Worm (Caenorhabditis elegans) whole organism, young adult: ENCODE measurements around the gene mtre-1.

Experiments used
- B0019.2 ChIP-seq: fragments of 200-800 bp; sonication (Bioruptor generic); conservative IDR thresholded peaks from 2 replicates; pipeline ENCODE4 v1.3.6; 2022; ENCODE audit warnings: missing genetic modification reagents, missing genetic modification characterization, missing compliant biosample characterization
- B0261.1 ChIP-seq: sonication (generic microtip); optimal IDR thresholded peaks from 2 replicates; lab custom pipeline; 2016; ENCODE audit warnings: mild to moderate bottlenecking, missing genetic modification characterization, moderate library complexity, missing compliant biosample characterization
- C17E4.6 ChIP-seq: fragments of 200-800 bp; sonication (Bioruptor generic); IDR thresholded peaks from 2 replicates; pipeline ENCODE4 v1.3.6; 2022; ENCODE audit warnings: missing genetic modification reagents, missing genetic modification characterization, missing compliant biosample characterization
- D2030.7 ChIP-seq: fragments of 200-800 bp; sonication (Bioruptor generic); IDR thresholded peaks from 2 replicates; pipeline ENCODE4 v1.3.6; 2022; ENCODE audit warnings: missing genetic modification reagents, missing genetic modification characterization, missing compliant biosample characterization
- F10E7.11 ChIP-seq: sonication (generic microtip); optimal IDR thresholded peaks from 2 replicates; lab custom pipeline; 2017; ENCODE audit warnings: mild to moderate bottlenecking, missing genetic modification characterization, moderate library complexity, missing compliant biosample characterization
- F23B12.7 ChIP-seq: sonication (generic microtip); optimal IDR thresholded peaks from 2 replicates; lab custom pipeline; 2017; ENCODE audit warnings: missing genetic modification characterization, mild to moderate bottlenecking, missing compliant biosample characterization, antibody characterized with exemption, moderate library complexity; ENCODE audit not compliant: insufficient read depth
- F52B5.7 ChIP-seq: sonication (generic microtip); optimal IDR thresholded peaks from 2 replicates; lab custom pipeline; 2016; ENCODE audit warnings: mild to moderate bottlenecking, missing genetic modification characterization, missing compliant biosample characterization
- Y53F4B.3 ChIP-seq: fragments of 200-800 bp; sonication (Bioruptor generic); IDR thresholded peaks from 2 replicates; pipeline ENCODE4 v1.3.6; 2022; ENCODE audit warnings: missing genetic modification reagents, missing genetic modification characterization, missing compliant biosample characterization
- Y56A3A.18 ChIP-seq: fragments of 200-800 bp; sonication (Bioruptor generic); IDR thresholded peaks from 2 replicates; pipeline ENCODE4 v1.3.6; 2022; ENCODE audit warnings: missing genetic modification reagents, missing genetic modification characterization, missing compliant biosample characterization
- ZK185.1 ChIP-seq: sonication (generic microtip); optimal IDR thresholded peaks from 2 replicates; lab custom pipeline; 2016; ENCODE audit warnings: mild to moderate bottlenecking, missing genetic modification characterization, missing compliant biosample characterization; ENCODE audit not compliant: poor library complexity, severe bottlenecking
- akir-1 ChIP-seq: fragments of 200-800 bp; sonication (Bioruptor generic); optimal IDR thresholded peaks from 2 replicates; lab custom pipeline; 2018; ENCODE audit warnings: mild to moderate bottlenecking, missing genetic modification characterization, moderate library complexity, missing compliant biosample characterization
- ama-1 ChIP-seq, 3 experiments: fragments of 150-350 bp in 1 of 3; sonication (generic microtip) in 2 of 3; optimal IDR thresholded peaks; 2 replicates each; lab custom pipeline; 2014 to 2018; ENCODE audit warnings: missing biosample characterization in 2 of 3, missing genetic modification characterization in 2 of 3, missing genetic modification reagents in 2 of 3
- aptf-2 ChIP-seq: fragments of 200-800 bp; sonication (Bioruptor generic); conservative IDR thresholded peaks from 2 replicates; pipeline ENCODE4 v1.3.6; 2022; ENCODE audit warnings: missing genetic modification reagents, missing genetic modification characterization, missing compliant biosample characterization
- aptf-3 ChIP-seq: fragments of 200-800 bp; sonication (Bioruptor generic); IDR thresholded peaks from 2 replicates; pipeline ENCODE4 v1.3.6; 2022; ENCODE audit warnings: missing genetic modification characterization, missing compliant biosample characterization
- attf-3 ChIP-seq: fragments of 200-800 bp; sonication (Bioruptor generic); conservative IDR thresholded peaks from 2 replicates; pipeline ENCODE4 v1.3.6; 2022; ENCODE audit warnings: missing genetic modification reagents, missing genetic modification characterization, missing compliant biosample characterization
- bed-1 ChIP-seq: fragments of 200-800 bp; sonication (Bioruptor generic); IDR thresholded peaks from 2 replicates; pipeline ENCODE4 v1.3.6; 2022; ENCODE audit warnings: missing genetic modification reagents, missing genetic modification characterization, missing compliant biosample characterization
- ceh-100 ChIP-seq: fragments of 200-800 bp; sonication (Bioruptor generic); IDR thresholded peaks from 2 replicates; pipeline ENCODE4 v1.3.6; 2022; ENCODE audit warnings: missing genetic modification reagents, missing genetic modification characterization, missing compliant biosample characterization
- ceh-40 ChIP-seq: fragments of 200-800 bp; sonication (Bioruptor generic); IDR thresholded peaks from 2 replicates; pipeline ENCODE4 v1.3.6; 2022; ENCODE audit warnings: missing genetic modification characterization, missing compliant biosample characterization
- chd-7 ChIP-seq: sonication (generic microtip); optimal IDR thresholded peaks from 2 replicates; lab custom pipeline; 2016; ENCODE audit warnings: mild to moderate bottlenecking, missing genetic modification characterization, moderate library complexity, missing compliant biosample characterization
- efl-1 ChIP-seq: fragments of 150-350 bp; optimal IDR thresholded peaks from 2 replicates; lab custom pipeline; 2014; ENCODE audit warnings: missing biosample characterization, missing genetic modification reagents, missing genetic modification characterization
- egl-18 ChIP-seq: fragments of 200-800 bp; sonication (Bioruptor generic); IDR thresholded peaks from 2 replicates; pipeline ENCODE4 v1.3.6; 2022; ENCODE audit warnings: missing genetic modification reagents, missing genetic modification characterization, missing compliant biosample characterization
- fkh-3 ChIP-seq: sonication (generic microtip); optimal IDR thresholded peaks from 2 replicates; lab custom pipeline; 2016; ENCODE audit warnings: mild to moderate bottlenecking, missing genetic modification characterization, missing compliant biosample characterization
- hlh-12 ChIP-seq: sonication (generic microtip); optimal IDR thresholded peaks from 2 replicates; lab custom pipeline; 2016; ENCODE audit warnings: missing genetic modification characterization, missing compliant biosample characterization
- hlh-26 ChIP-seq: fragments of 200-800 bp; sonication (Bioruptor generic); conservative IDR thresholded peaks from 2 replicates; pipeline ENCODE4 v1.3.6; 2022; ENCODE audit warnings: missing genetic modification reagents, missing genetic modification characterization, missing compliant biosample characterization
- hmg-20 ChIP-seq: fragments of 200-800 bp; sonication (Bioruptor generic); IDR thresholded peaks from 2 replicates; pipeline ENCODE4 v1.3.6; 2022; ENCODE audit warnings: missing genetic modification reagents, missing genetic modification characterization, missing compliant biosample characterization
- lag-1 ChIP-seq: fragments of 200-800 bp; sonication (Bioruptor generic); IDR thresholded peaks from 2 replicates; pipeline ENCODE4 v1.3.6; 2022; ENCODE audit warnings: missing genetic modification reagents, missing genetic modification characterization, missing compliant biosample characterization
- lin-26 ChIP-seq: fragments of 200-800 bp; sonication (Bioruptor generic); IDR thresholded peaks from 2 replicates; pipeline ENCODE4 v1.3.6; 2022; ENCODE audit warnings: missing genetic modification reagents, missing genetic modification characterization, missing compliant biosample characterization
- madf-10 ChIP-seq: sonication (generic microtip); optimal IDR thresholded peaks from 2 replicates; lab custom pipeline; 2016; ENCODE audit warnings: mild to moderate bottlenecking, missing genetic modification characterization, missing compliant biosample characterization
- madf-3 ChIP-seq: fragments of 200-800 bp; sonication (Bioruptor generic); IDR thresholded peaks from 2 replicates; pipeline ENCODE4 v1.3.6; 2022; ENCODE audit warnings: missing genetic modification reagents, missing genetic modification characterization, missing compliant biosample characterization
- madf-8 ChIP-seq: fragments of 200-800 bp; sonication (Bioruptor generic); conservative IDR thresholded peaks from 2 replicates; pipeline ENCODE4 v1.3.6; 2022; ENCODE audit warnings: missing genetic modification reagents, missing genetic modification characterization, missing compliant biosample characterization
- nfya-2 ChIP-seq: fragments of 200-800 bp; sonication (Bioruptor generic); IDR thresholded peaks from 2 replicates; pipeline ENCODE4 v1.3.6; 2022; ENCODE audit warnings: missing genetic modification reagents, missing genetic modification characterization, missing compliant biosample characterization
- nhr-179 ChIP-seq: sonication (generic microtip); optimal IDR thresholded peaks from 2 replicates; lab custom pipeline; 2016; ENCODE audit warnings: mild to moderate bottlenecking, missing genetic modification characterization, missing compliant biosample characterization
- nhr-27 ChIP-seq: fragments of 200-800 bp; sonication (Bioruptor generic); optimal IDR thresholded peaks from 2 replicates; lab custom pipeline; 2018; ENCODE audit warnings: mild to moderate bottlenecking, missing genetic modification characterization, moderate library complexity, missing compliant biosample characterization
- pbrm-1 ChIP-seq: fragments of 200-800 bp; sonication (Bioruptor generic); IDR thresholded peaks from 2 replicates; pipeline ENCODE4 v1.3.6; 2022; ENCODE audit warnings: missing genetic modification reagents, missing genetic modification characterization, missing compliant biosample characterization
- sdz-38 ChIP-seq: sonication (generic microtip); optimal IDR thresholded peaks from 2 replicates; lab custom pipeline; 2016; ENCODE audit warnings: missing genotype, missing genetic modification characterization, missing compliant biosample characterization
- somi-1 ChIP-seq: fragments of 200-800 bp; sonication (Bioruptor generic); optimal IDR thresholded peaks from 2 replicates; lab custom pipeline; 2018; ENCODE audit warnings: mild to moderate bottlenecking, missing genetic modification characterization, missing compliant biosample characterization
- sptf-2 ChIP-seq: fragments of 200-800 bp; sonication (Bioruptor generic); optimal IDR thresholded peaks from 2 replicates; lab custom pipeline; 2018; ENCODE audit warnings: mild to moderate bottlenecking, missing genetic modification characterization, missing compliant biosample characterization
- ztf-18 ChIP-seq: sonication (generic microtip); optimal IDR thresholded peaks from 2 replicates; lab custom pipeline; 2016; ENCODE audit warnings: missing genotype, mild to moderate bottlenecking, missing genetic modification characterization, missing compliant biosample characterization
- ztf-26 ChIP-seq: sonication (generic microtip); optimal IDR thresholded peaks from 2 replicates; lab custom pipeline; 2017; ENCODE audit warnings: missing genetic modification characterization, missing compliant biosample characterization

Gene mtre-1

ce11 chrII:8050477-8050876, at the start of gene mtre-1:
Gene mtre-1, minus strand, starts transcription at chrII:8050577.
- TF ChIP-seq ama-1 (optimal IDR thresholded peaks at IDR 0.05; lab: Kevin White, UChicago) (no peak), ama-1 (GFP tag; optimal IDR thresholded peaks at IDR 0.05; lab: Kevin White, UChicago) (no peak), lag-1 (GFP tag; lab: Robert Waterston, UW) (no peak), madf-10 (tag; lab: Kevin White, UChicago) (no peak), ztf-26 (tag; lab: Kevin White, UChicago) (no peak), F10E7.11 (tag; lab: Kevin White, UChicago) (no peak)

- TF ChIP-seq ceh-40 (GFP tag; lab: Robert Waterston, UW) (no peak), ceh-100 (GFP tag; lab: Robert Waterston, UW) (no peak), nfya-2 (no peak), efl-1 (GFP tag; lab: Kevin White, UChicago) (no peak), bed-1 (GFP tag; lab: Robert Waterston, UW) (no peak), hlh-26 (GFP tag; lab: Robert Waterston, UW) (no peak), lin-26 (GFP tag; lab: Robert Waterston, UW) (no peak), madf-10 (tag; lab: Kevin White, UChicago) (no peak), egl-18 (GFP tag; lab: Robert Waterston, UW) (no peak), somi-1 (GFP tag; lab: Kevin White, UChicago) (no peak), pbrm-1 (GFP tag; lab: Robert Waterston, UW) (no peak), B0019.2 (no peak), D2030.7 (GFP tag; lab: Robert Waterston, UW) (no peak), ama-1 (optimal IDR thresholded peaks at IDR 0.05; lab: Kevin White, UChicago) (no peak), ama-1 (GFP tag; optimal IDR thresholded peaks at IDR 0.05; lab: Kevin White, UChicago) (no peak), madf-8 (GFP tag; lab: Robert Waterston, UW) (no peak), madf-3 (GFP tag; lab: Robert Waterston, UW) (no peak)
Measured at ce11 chrII:8099212-8099784, 48.9 kb upstream of the mtre-1 start.

DNA sequence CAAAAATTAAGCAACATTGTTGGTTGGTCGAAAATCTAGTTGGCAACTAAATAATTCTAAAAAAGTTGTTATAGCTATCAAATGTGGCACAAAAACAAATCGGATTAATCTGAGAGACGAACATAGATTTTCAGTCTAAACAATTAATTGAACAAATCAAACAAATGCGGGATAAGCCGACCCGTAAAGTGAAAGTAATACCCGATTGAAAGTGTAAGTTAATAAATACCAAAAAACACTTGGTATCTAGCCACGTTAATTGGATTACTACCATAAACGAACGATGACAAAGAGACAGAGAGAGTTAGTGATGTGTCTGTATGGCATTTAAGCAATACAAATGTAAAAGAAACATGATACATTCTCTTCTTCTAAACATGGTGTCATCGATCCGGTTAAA, 43.5 kb upstream of the mtre-1 start:
- TF ChIP-seq hmg-20 (GFP tag; lab: Robert Waterston, UW) (no peak), ztf-26 (tag; lab: Kevin White, UChicago) (no peak), ZK185.1 (no peak), B0019.2 (no peak), ztf-18 (no peak), C17E4.6 (GFP tag; lab: Robert Waterston, UW) (no peak), Y56A3A.18 (GFP tag; lab: Robert Waterston, UW) (no peak), nhr-179 (tag; lab: Kevin White, UChicago) (no peak), sdz-38 (tag; lab: Kevin White, UChicago) (no peak), attf-3 (GFP tag; lab: Robert Waterston, UW) (no peak), madf-3 (GFP tag; lab: Robert Waterston, UW) (no peak)
- TF ChIP-seq, all 124 proteins: peak for 0

DNA sequence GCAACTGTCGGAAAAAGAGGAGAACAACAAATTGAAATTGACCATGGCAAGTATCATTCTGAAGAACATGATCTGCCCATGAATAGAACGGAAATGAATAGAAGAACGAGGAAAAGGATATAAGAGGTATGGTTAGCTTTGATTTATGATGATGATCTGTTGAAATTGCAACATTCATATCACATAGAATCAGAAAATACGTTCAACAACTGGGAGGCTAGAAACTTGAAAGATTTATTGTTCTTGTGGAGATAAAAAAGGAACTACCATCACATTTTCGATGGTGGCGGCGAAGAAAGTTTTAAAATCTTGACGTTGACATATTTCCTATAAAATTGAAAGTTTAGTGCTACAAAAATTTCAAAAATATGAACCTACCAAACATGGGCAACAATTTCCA, 42.9 kb upstream of the mtre-1 start:
- no peak for TF ChIP-seq hlh-12
- no peak for TF ChIP-seq egl-18 (GFP tag; lab: Robert Waterston, UW)
- TF ChIP-seq nhr-27 (tag; lab: Kevin White, UChicago): no peak
- no peak for TF ChIP-seq B0261.1 (tag; lab: Kevin White, UChicago)
- TF ChIP-seq akir-1 (GFP tag; lab: Kevin White, UChicago): no peak
- TF ChIP-seq, all 124 proteins: peak for 0

DNA sequence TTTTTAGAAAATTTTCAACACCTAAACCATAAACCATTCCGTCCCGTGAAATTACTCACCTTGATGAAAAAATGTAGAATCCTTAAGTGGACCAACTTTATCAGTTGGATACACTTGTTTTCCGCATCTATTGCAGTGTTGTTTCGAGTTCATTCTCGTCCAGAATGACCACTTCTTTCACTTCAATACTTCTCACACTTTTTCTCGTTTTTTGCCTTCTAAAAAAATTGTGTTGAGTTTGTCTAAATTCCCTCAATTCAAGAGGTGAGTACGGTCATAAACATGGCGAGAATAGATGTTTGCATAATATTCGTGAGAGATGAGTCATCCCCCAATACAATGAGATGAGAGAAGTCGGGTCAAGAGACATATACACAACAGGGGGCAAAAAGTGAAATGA, 42.2 kb upstream of the mtre-1 start, which contains the start of gene ltd-1:
Gene ltd-1 (minus strand): TSS at position 218 of the 400 bp plus-strand sequence.
- TF ChIP-seq ceh-40 (GFP tag; lab: Robert Waterston, UW) (no peak), chd-7 (tag; lab: Kevin White, UChicago) (no peak), aptf-3 (GFP tag; lab: Robert Waterston, UW) (no peak), Y53F4B.3 (GFP tag; lab: Robert Waterston, UW) (no peak), F23B12.7 (tag; lab: Kevin White, UChicago) (no peak), aptf-2 (no peak), egl-18 (GFP tag; lab: Robert Waterston, UW) (no peak), sptf-2 (GFP tag; lab: Kevin White, UChicago) (no peak), fkh-3 (tag; lab: Kevin White, UChicago) (no peak), F52B5.7 (no peak)
- TF ChIP-seq, all 124 proteins: peak for 0
